Worm (Caenorhabditis elegans) whole organism, late embryonic: ENCODE data around the gene cdc-42.

Experiments used
- C08G9.2 ChIP-seq: sonication (generic microtip); optimal IDR thresholded peaks from 2 replicates; lab custom pipeline; 2016; ENCODE audit warnings: mild to moderate bottlenecking, missing genetic modification characterization, moderate library complexity, missing compliant biosample characterization
- K09A11.1 ChIP-seq: sonication (generic microtip); optimal IDR thresholded peaks from 2 replicates; lab custom pipeline; 2017; ENCODE audit warnings: antibody characterized with exemption, mild to moderate bottlenecking, missing genetic modification characterization, missing compliant biosample characterization; ENCODE audit not compliant: insufficient read depth
- dmd-4 ChIP-seq: sonication (generic microtip); optimal IDR thresholded peaks from 2 replicates; lab custom pipeline; 2016; ENCODE audit warnings: borderline replicate concordance, missing genetic modification characterization, missing compliant biosample characterization
- ets-4 ChIP-seq: sonication (generic microtip); optimal IDR thresholded peaks from 2 replicates; lab custom pipeline; 2016; ENCODE audit warnings: missing genetic modification characterization, missing compliant biosample characterization
- sox-4 ChIP-seq: sonication (generic microtip); optimal IDR thresholded peaks from 2 replicates; lab custom pipeline; 2017; ENCODE audit warnings: mild to moderate bottlenecking, missing genetic modification characterization, inconsistent platforms, missing compliant biosample characterization
- ztf-16 ChIP-seq: sonication (generic microtip); optimal IDR thresholded peaks from 2 replicates; lab custom pipeline; 2017; ENCODE audit warnings: missing genetic modification characterization, missing compliant biosample characterization

DNA sequence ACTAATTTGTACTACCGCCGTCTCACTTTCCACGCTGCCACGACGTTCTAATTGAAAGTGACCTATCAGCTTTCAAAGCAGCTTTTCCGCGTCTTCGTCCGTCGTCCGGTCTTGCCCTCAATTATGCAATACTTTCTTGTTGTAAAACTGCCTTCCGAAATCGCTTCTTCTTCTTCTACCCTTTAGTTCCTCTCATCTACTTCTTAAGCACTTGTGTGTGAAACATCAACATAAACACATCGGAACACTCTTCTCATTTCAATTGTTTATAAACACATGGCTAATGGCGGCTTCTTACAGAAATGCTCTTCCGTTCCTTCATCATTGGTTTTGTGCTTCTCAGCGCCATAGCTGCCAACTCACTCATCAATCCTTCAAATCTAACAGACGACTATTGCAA is 45.9 kb upstream of the cdc-42 start, which contains the start of gene F35D2.3:
- TF ChIP-seq K09A11.1 (no peak), C08G9.2 (tag; lab: Kevin White, UChicago) (no peak), sox-4 (no peak), ets-4 (tag; lab: Kevin White, UChicago) (no peak), dmd-4 (tag; lab: Kevin White, UChicago) (no peak), ztf-16 (tag; lab: Kevin White, UChicago) (no peak)
